Fruit fly (Drosophila melanogaster) whole organism, wandering third instar larva: Measurements from ENCODE around the gene Vps8.

Experiments
- Abd-B ChIP-seq: fragments of >200 bp; optimal IDR thresholded peaks from 2 replicates; lab custom pipeline; 2017; ENCODE audit warnings: missing biosample characterization, missing genetic modification characterization
- CG32264 ChIP-seq: fragments of 200-800 bp; sonication (Bioruptor generic); optimal IDR thresholded peaks from 2 replicates; lab custom pipeline; 2016; ENCODE audit warnings: missing biosample characterization, missing genetic modification characterization
- CG9705 ChIP-seq: fragments of 200-800 bp; sonication (Bioruptor generic); optimal IDR thresholded peaks from 2 replicates; lab custom pipeline; 2018; ENCODE audit warnings: missing biosample characterization, mild to moderate bottlenecking, missing genetic modification characterization
- CrebA ChIP-seq: fragments of 200-800 bp; sonication (Bioruptor generic); optimal IDR thresholded peaks from 2 replicates; lab custom pipeline; 2016; ENCODE audit warnings: missing biosample characterization, mild to moderate bottlenecking, missing genetic modification characterization, borderline replicate concordance
- Dfd ChIP-seq: fragments of >200 bp; optimal IDR thresholded peaks from 2 replicates; lab custom pipeline; 2017; ENCODE audit warnings: missing biosample characterization, missing genetic modification characterization
- Dif ChIP-seq: fragments of 200-275, 200-300 bp; sonication (Bioruptor generic); optimal IDR thresholded peaks from 2 replicates; lab custom pipeline; 2018; ENCODE audit warnings: missing biosample characterization, missing genetic modification characterization; ENCODE audit not compliant: partially characterized antibody
- Hnf4 ChIP-seq: fragments of 200-800 bp; sonication (Bioruptor generic); optimal IDR thresholded peaks from 2 replicates; lab custom pipeline; 2016; ENCODE audit warnings: missing biosample characterization, mild to moderate bottlenecking, missing genetic modification characterization
- Hr78 ChIP-seq: fragments of >200 bp; optimal IDR thresholded peaks from 2 replicates; lab custom pipeline; 2017; ENCODE audit warnings: missing biosample characterization, missing genetic modification characterization
- Hr83 ChIP-seq: fragments of 200-300 bp; sonication (Bioruptor generic); optimal IDR thresholded peaks from 2 replicates; lab custom pipeline; 2016; ENCODE audit warnings: missing biosample characterization, mild to moderate bottlenecking, missing genetic modification characterization, moderate library complexity; ENCODE audit not compliant: poor library complexity, severe bottlenecking
- Jra ChIP-seq: sonication (Bioruptor generic); optimal IDR thresholded peaks from 2 replicates; lab custom pipeline; 2016; ENCODE audit warnings: missing biosample characterization, missing genetic modification characterization
- Mio ChIP-seq: sonication (Bioruptor generic); optimal IDR thresholded peaks from 2 replicates; lab custom pipeline; 2016; ENCODE audit warnings: missing biosample characterization, missing genetic modification characterization
- Myc ChIP-seq: fragments of >200 bp; optimal IDR thresholded peaks from 2 replicates; lab custom pipeline; 2017
- N ChIP-seq: fragments of >200 bp; optimal IDR thresholded peaks from 2 replicates; lab custom pipeline; 2018; ENCODE audit warnings: missing biosample characterization, missing external identifiers, missing genetic modification characterization
- OdsH ChIP-seq: fragments of 200-800 bp; sonication (Bioruptor generic); optimal IDR thresholded peaks from 2 replicates; lab custom pipeline; 2016; ENCODE audit warnings: missing biosample characterization, mild to moderate bottlenecking, missing genetic modification characterization
- Rel ChIP-seq, 2 experiments: fragments of 200-800 bp; sonication (Bioruptor generic) in 1 of 2; optimal IDR thresholded peaks; 2 replicates in 1 of 2; 3 replicates in 1 of 2; lab custom pipeline; 2016 to 2019; ENCODE audit warnings: mild to moderate bottlenecking in 2 of 2, missing biosample characterization in 2 of 2, missing genetic modification characterization in 2 of 2, moderate library complexity in 1 of 2
- Sp1 ChIP-seq: fragments of 200-800 bp; sonication (Bioruptor generic); optimal IDR thresholded peaks from 3 replicates; lab custom pipeline; 2019; ENCODE audit warnings: missing biosample characterization, mild to moderate bottlenecking, missing genetic modification characterization, moderate library complexity
- Vsx2 ChIP-seq: fragments of 200-300, 225-300 bp; sonication (Bioruptor generic); optimal IDR thresholded peaks from 2 replicates; lab custom pipeline; 2018; ENCODE audit warnings: missing biosample characterization, missing genetic modification characterization; ENCODE audit not compliant: partially characterized antibody
- br ChIP-seq: fragments of 200-800 bp; sonication (Bioruptor generic); optimal IDR thresholded peaks from 2 replicates; lab custom pipeline; 2016; ENCODE audit warnings: missing biosample characterization, missing genetic modification characterization
- brk ChIP-seq: fragments of 200-800 bp; sonication (Bioruptor generic); optimal IDR thresholded peaks from 2 replicates; lab custom pipeline; 2016; ENCODE audit warnings: missing biosample characterization, mild to moderate bottlenecking, missing genetic modification characterization
- dl ChIP-seq, 2 experiments: fragments of 175-275, 200-275 bp in 1 of 2; fragments of 200-275 bp in 1 of 2; sonication (Bioruptor generic); optimal IDR thresholded peaks; lab custom pipeline; 2018; ENCODE audit warnings: mild to moderate bottlenecking in 2 of 2, missing biosample characterization in 2 of 2, missing genetic modification characterization in 2 of 2, moderate library complexity in 2 of 2; ENCODE audit not compliant: partially characterized antibody in 2 of 2, insufficient read depth in 1 of 2
- dmrt93B ChIP-seq: fragments of 200-800 bp; sonication (Bioruptor generic); optimal IDR thresholded peaks from 2 replicates; lab custom pipeline; 2018; ENCODE audit warnings: missing biosample characterization, mild to moderate bottlenecking, missing genetic modification characterization
- dsf ChIP-seq: sonication (Bioruptor generic); optimal IDR thresholded peaks from 2 replicates; lab custom pipeline; 2016; ENCODE audit warnings: missing biosample characterization, missing genetic modification characterization, borderline replicate concordance
- foxo ChIP-seq, 2 experiments: fragments of 200-800 bp; sonication (Bioruptor generic); optimal IDR thresholded peaks; 2 replicates in 1 of 2; 3 replicates in 1 of 2; lab custom pipeline; 2016 to 2017; ENCODE audit warnings: missing biosample characterization in 2 of 2, missing genetic modification characterization in 2 of 2
- fru ChIP-seq: fragments of 200-800 bp; sonication (Bioruptor generic); optimal IDR thresholded peaks from 3 replicates; lab custom pipeline; 2016; ENCODE audit warnings: missing biosample characterization, mild to moderate bottlenecking, missing genetic modification characterization
- h ChIP-seq: fragments of 200-800 bp; sonication (Bioruptor generic); optimal IDR thresholded peaks from 3 replicates; lab custom pipeline; 2016; ENCODE audit warnings: missing biosample characterization, mild to moderate bottlenecking, missing genetic modification characterization
- jim ChIP-seq: fragments of 175-275, 200-325 bp; sonication (Bioruptor generic); optimal IDR thresholded peaks from 2 replicates; lab custom pipeline; 2016; ENCODE audit warnings: missing biosample characterization, mild to moderate bottlenecking, missing genetic modification characterization
- lola ChIP-seq: fragments of >200 bp; optimal IDR thresholded peaks from 2 replicates; lab custom pipeline; 2017; ENCODE audit warnings: missing biosample characterization, missing genetic modification characterization
- psq ChIP-seq: fragments of 200-800 bp; sonication (Bioruptor generic); optimal IDR thresholded peaks from 3 replicates; lab custom pipeline; 2017; ENCODE audit warnings: missing biosample characterization, mild to moderate bottlenecking, missing genetic modification characterization, moderate library complexity
- sage ChIP-seq: fragments of 200-800 bp; sonication (Bioruptor generic); optimal IDR thresholded peaks from 2 replicates; lab custom pipeline; 2016; ENCODE audit warnings: missing biosample characterization, mild to moderate bottlenecking, missing genetic modification characterization
- tai ChIP-seq: sonication (Bioruptor generic); optimal IDR thresholded peaks from 2 replicates; lab custom pipeline; 2016; ENCODE audit warnings: missing biosample characterization, missing genetic modification characterization
- woc ChIP-seq: sonication (Bioruptor generic); optimal IDR thresholded peaks from 2 replicates; lab custom pipeline; 2016; ENCODE audit warnings: missing biosample characterization, mild to moderate bottlenecking, missing genetic modification characterization

Vps8 gene

DNA sequence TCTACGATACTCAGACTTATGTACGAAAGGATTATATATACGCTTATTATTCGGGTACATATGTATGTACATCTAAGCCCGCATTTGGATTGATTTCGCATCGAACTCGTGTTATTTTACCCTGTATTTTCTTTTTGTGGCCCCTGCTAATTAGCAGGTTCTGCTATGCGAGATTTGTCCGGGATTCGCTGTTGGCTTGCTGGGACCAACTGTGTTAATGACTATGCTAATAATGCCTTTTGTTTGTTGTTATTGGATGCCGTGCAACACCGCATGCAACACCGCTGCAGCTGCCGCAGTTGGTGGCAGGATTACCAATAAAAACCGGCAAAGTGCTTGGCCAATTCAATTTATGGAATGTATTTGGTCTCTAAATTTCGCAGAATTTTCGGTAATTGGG lies 5.4 kb upstream of the Vps8 start:
- TF ChIP-seq Mio (GFP tag; lab: Kevin White, UChicago), result no peak
- no peak for TF ChIP-seq dmrt93B (GFP tag; lab: Kevin White, UChicago)
- no peak for TF ChIP-seq Vsx2
- TF ChIP-seq, all 38 proteins: peak for 0

DNA sequence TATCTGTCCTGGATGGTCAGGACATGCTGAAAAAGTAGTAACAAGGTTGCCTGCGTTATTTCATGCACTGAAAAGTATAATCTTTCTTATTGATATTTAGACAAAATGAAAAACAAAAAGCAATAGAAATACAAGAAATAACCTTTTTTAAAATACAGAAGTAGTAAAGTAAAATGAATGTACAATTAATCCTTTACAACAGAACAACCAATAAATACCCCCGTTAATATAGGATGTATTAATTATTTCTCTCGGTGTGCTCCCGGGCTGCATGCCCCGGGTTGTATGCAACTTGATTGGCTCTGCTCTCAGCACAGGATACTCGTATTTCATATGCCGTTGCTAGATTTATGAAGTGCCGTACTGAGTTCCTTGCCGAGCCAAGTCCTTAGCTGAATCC lies 3.5 kb upstream of the Vps8 start:
- no peak for TF ChIP-seq br (GFP tag; lab: Kevin White, UChicago)
- no peak for TF ChIP-seq OdsH (GFP tag; lab: Kevin White, UChicago)
- TF ChIP-seq Hnf4, result no peak
- TF ChIP-seq foxo (GFP tag; optimal IDR thresholded peaks at IDR 0.05; lab: Kevin White, UChicago), result no peak
- TF ChIP-seq woc (GFP tag; lab: Kevin White, UChicago), result no peak
- TF ChIP-seq CrebA, result no peak
- TF ChIP-seq Hr78 (GFP tag; lab: Kevin White, UChicago), result no peak

DNA sequence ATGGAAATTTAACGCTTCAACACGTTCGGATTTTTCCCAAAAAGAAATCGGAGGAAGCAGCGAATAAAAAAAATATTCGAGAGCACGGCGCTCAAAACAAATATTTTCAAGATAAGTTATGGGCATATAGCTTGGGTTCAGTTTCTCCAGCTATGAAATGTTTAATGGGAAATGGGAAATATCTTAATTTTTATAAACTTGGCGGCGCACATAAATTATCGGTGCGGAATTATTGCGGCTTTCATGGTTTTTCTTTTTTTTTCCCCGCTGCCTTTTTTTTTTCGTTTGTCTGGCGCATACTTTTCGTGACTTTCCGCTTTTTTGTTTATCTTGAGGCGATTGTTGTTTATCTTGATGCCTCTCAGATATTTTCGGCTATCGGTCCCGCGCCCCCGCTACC lies 2.9 kb upstream of the Vps8 start:
- no peak for TF ChIP-seq Myc (lab: Kevin White, UChicago)
- no peak for TF ChIP-seq dsf (GFP tag; lab: Kevin White, UChicago)
- no peak for TF ChIP-seq Rel (GFP tag; optimal IDR thresholded peaks at IDR 0.05; lab: Kevin White, UChicago)
- no peak for TF ChIP-seq Rel (tag; optimal IDR thresholded peaks at IDR 0.05; lab: Kevin White, UChicago)
- no peak for TF ChIP-seq Sp1 (GFP tag; lab: Kevin White, UChicago)

DNA sequence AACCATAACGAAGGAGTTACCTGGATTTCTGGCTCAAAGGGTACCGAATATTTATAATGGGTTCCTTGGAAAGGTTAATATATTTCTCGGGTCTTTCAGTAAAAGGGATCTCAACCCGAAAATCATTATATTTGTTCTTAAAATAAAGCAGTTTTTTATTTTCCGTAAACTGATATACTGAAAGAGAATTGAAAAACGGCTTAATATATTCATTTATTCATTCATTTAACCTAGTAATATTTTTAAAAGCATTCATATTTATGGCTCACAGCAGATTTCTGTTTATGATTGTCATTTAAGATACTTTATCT lies 1.8 kb upstream of the Vps8 start:
- TF ChIP-seq fru (GFP tag; lab: Kevin White, UChicago) (no peak), brk (GFP tag; lab: Kevin White, UChicago) (no peak), dl (GFP tag; optimal IDR thresholded peaks at IDR 0.05; lab: Kevin White, UChicago; ENCODE audit: insufficient read depth in 1 of 2, partially characterized antibody in 2 of 2) (no peak), Hnf4 (no peak), Hr78 (GFP tag; lab: Kevin White, UChicago) (no peak), Rel (GFP tag; optimal IDR thresholded peaks at IDR 0.05; lab: Kevin White, UChicago) (no peak), Rel (tag; optimal IDR thresholded peaks at IDR 0.05; lab: Kevin White, UChicago) (no peak), Dfd (GFP tag; lab: Kevin White, UChicago) (no peak), Sp1 (GFP tag; lab: Kevin White, UChicago) (no peak), br (GFP tag; lab: Kevin White, UChicago) (no peak), CrebA (no peak), lola (GFP tag; lab: Kevin White, UChicago) (no peak), jim (GFP tag; lab: Kevin White, UChicago) (no peak), h (GFP tag; lab: Kevin White, UChicago) (no peak), CG32264 (GFP tag; lab: Kevin White, UChicago) (no peak), Dif (GFP tag; lab: Kevin White, UChicago) (no peak), Hr83 (GFP tag; lab: Kevin White, UChicago) (no peak), Vsx2 (no peak), sage (no peak), tai (no peak), Abd-B (GFP tag; lab: Kevin White, UChicago) (no peak)

DNA sequence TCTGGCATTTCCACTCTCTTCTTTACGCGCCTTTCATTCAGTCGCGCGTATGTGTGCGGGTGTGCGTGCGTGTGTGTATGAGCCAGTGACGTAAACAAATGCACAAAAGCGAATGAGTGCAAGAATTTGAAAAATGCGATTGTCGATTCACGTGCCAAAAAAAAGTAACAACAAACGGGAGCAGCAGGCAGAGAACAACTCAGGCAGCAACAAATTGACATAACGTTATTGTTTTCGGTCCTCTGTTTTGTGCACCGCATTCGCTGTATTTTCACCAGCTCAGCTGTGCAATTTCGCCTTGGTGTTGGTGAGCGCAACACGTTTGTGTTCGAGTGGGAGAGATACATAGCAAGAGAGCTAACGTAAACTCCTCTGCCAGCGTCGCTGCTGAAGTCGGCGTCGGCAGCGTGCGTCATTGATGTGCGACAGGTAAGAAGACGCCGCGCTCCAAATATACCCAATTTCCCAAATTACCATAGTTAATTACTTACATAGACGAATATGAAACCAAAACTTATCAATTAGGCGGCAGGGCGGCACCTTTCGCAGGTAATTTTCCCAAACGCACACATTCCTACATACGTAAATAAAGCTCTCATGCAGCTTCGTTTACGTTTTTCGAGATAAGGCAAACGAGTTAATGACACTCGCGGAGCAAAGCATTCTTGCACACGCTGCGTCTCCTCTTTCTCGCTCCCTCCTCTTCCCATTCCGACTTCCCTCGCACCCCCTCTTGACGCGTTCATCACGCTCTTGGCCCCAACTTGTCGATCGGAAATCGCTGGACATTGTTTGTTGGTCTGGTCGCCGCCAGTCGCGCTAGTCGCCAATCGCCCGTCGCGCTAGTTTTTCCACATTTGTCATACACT lies 1.2 kb upstream of the Vps8 start:
- TF ChIP-seq CG9705 (GFP tag; lab: Kevin White, UChicago) (no peak), Jra (GFP tag; lab: Kevin White, UChicago) (peak; percentile 8), N (peak; percentile 28), Hr83 (GFP tag; lab: Kevin White, UChicago) (peak; percentile 24), lola (GFP tag; lab: Kevin White, UChicago) (no peak), psq (GFP tag; lab: Kevin White, UChicago) (peak; percentile 90), woc (GFP tag; lab: Kevin White, UChicago) (no peak), h (GFP tag; lab: Kevin White, UChicago) (no peak), jim (GFP tag; lab: Kevin White, UChicago) (no peak)
- TF ChIP-seq, all 38 proteins: peak for 4
